Fruit fly (Drosophila melanogaster): ENCODE data around the gene CG7183.

DNA sequence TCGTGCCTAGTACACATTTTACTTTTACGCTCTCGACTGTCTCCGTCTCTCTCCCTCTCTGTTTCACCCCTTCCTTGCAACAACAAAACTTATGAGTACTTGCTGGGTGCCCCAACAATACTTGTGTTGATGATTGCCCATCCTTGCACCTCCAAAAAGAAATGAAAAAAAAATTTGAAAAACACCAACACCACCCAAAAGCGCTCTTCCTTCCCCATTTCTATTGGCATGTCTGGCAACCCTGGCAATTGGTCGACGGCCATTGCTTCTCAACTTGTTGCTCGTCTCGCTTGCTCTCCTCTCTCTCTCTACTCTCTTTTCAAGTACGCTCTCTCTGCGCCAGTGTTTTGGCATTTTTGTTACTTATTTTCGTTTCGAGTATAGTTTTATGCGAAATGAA, 52.1 kb downstream of the CG7183 start:
- TF ChIP-seq psq (optimal IDR thresholded peaks at IDR 0.05) (no peak), ttk (optimal IDR thresholded peaks at IDR 0.05) (no peak), h (optimal IDR thresholded peaks at IDR 0.05) (no peak), insv (optimal IDR thresholded peaks at IDR 0.05) (no peak), Myc (optimal IDR thresholded peaks at IDR 0.05) (no peak), Sin3A (optimal IDR thresholded peaks at IDR 0.05) (no peak)
